Worm (Caenorhabditis elegans) whole organism, early embryonic: ENCODE measurements around the gene tag-234.

Experiments
- aly-1 ChIP-seq: sonication (generic microtip); optimal IDR thresholded peaks from 2 replicates; lab custom pipeline; 2016; ENCODE audit warnings: missing genetic modification characterization, missing compliant biosample characterization
- ama-1 ChIP-seq: fragments of 150-350 bp; optimal IDR thresholded peaks from 2 replicates; lab custom pipeline; 2014
- ceh-13 ChIP-seq: fragments of 200-800 bp; sonication (Bioruptor generic); optimal IDR thresholded peaks from 2 replicates; lab custom pipeline; 2018; ENCODE audit warnings: mild to moderate bottlenecking, missing genetic modification characterization, missing compliant biosample characterization
- ceh-36 ChIP-seq: sonication (generic microtip); optimal IDR thresholded peaks from 2 replicates; lab custom pipeline; 2016; ENCODE audit warnings: missing genetic modification characterization, inconsistent platforms, missing compliant biosample characterization
- flt-1 ChIP-seq: fragments of 200-800 bp; sonication (Bioruptor generic); IDR thresholded peaks from 2 replicates; pipeline ENCODE4 v1.3.6; 2022; ENCODE audit warnings: missing genetic modification characterization, missing compliant biosample characterization
- tbx-11 ChIP-seq: fragments of 200-800 bp; sonication (Bioruptor generic); IDR thresholded peaks from 2 replicates; pipeline ENCODE4 v1.3.6; 2022; ENCODE audit warnings: missing genetic modification characterization, missing compliant biosample characterization
- tbx-37 ChIP-seq: fragments of 200-800 bp; sonication (Bioruptor generic); conservative IDR thresholded peaks from 2 replicates; pipeline ENCODE4 v1.3.6; 2022; ENCODE audit warnings: missing genetic modification reagents, missing genetic modification characterization, missing compliant biosample characterization
- tra-4 ChIP-seq: sonication (generic microtip); optimal IDR thresholded peaks from 2 replicates; lab custom pipeline; 2017; ENCODE audit warnings: missing genetic modification characterization, missing compliant biosample characterization

DNA sequence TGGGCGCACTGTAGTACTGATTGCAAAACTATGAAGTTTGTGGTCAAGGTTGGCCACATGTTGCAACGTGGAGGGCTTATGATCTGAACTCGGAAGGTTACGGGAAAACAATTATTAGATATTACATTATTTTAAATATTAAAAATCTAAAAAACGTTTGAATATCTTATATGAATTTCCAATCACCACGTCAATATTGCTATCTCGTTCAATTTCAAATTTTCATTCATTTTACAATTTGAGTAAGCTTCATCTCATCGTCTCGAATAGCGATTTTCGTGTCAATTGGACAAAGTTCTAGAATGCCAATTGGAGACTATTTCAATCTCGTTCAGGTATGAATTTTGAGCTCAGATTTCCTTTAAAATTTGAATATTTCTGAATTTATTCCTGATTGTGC is 47.6 kb upstream of the tag-234 start, which contains the start of gene ZK1248.20:
- TF ChIP-seq ceh-13 (no peak), tbx-37 (GFP tag; lab: Robert Waterston, UW) (no peak), ama-1 (lab: Kevin White, UChicago) (no peak), tbx-11 (GFP tag; lab: Robert Waterston, UW) (no peak), tra-4 (tag; lab: Kevin White, UChicago) (no peak), ceh-36 (tag; lab: Kevin White, UChicago) (no peak), aly-1 (no peak), flt-1 (no peak)
